Worm (Caenorhabditis elegans) whole organism, young adult: ENCODE data around the gene frh-1.

Source experiments
- C17E4.6 ChIP-seq: fragments of 200-800 bp; sonication (Bioruptor generic); IDR thresholded peaks from 2 replicates; pipeline ENCODE4 v1.3.6; 2022; ENCODE audit warnings: missing genetic modification reagents, missing genetic modification characterization, missing compliant biosample characterization
- F22D6.2 ChIP-seq: sonication (generic microtip); optimal IDR thresholded peaks from 2 replicates; lab custom pipeline; 2016; ENCODE audit warnings: mild to moderate bottlenecking, missing genetic modification characterization, missing compliant biosample characterization
- F23B12.7 ChIP-seq: sonication (generic microtip); optimal IDR thresholded peaks from 2 replicates; lab custom pipeline; 2017; ENCODE audit warnings: missing genetic modification characterization, mild to moderate bottlenecking, missing compliant biosample characterization, antibody characterized with exemption, moderate library complexity; ENCODE audit not compliant: insufficient read depth
- F33H1.4 ChIP-seq: fragments of 200-800 bp; sonication (Bioruptor generic); IDR thresholded peaks from 2 replicates; pipeline ENCODE4 v1.3.6; 2022; ENCODE audit warnings: missing genetic modification reagents, missing genetic modification characterization, missing compliant biosample characterization
- F57A8.1 ChIP-seq: fragments of 200-800 bp; sonication (Bioruptor generic); optimal IDR thresholded peaks from 2 replicates; lab custom pipeline; 2018; ENCODE audit warnings: mild to moderate bottlenecking, missing genetic modification characterization, moderate library complexity, missing compliant biosample characterization
- F57C9.4 ChIP-seq: sonication (generic microtip); optimal IDR thresholded peaks from 2 replicates; lab custom pipeline; 2017; ENCODE audit warnings: mild to moderate bottlenecking, missing genetic modification characterization, missing compliant biosample characterization
- T26A5.8 ChIP-seq: sonication (generic microtip); optimal IDR thresholded peaks from 2 replicates; lab custom pipeline; 2016; ENCODE audit warnings: missing genetic modification characterization, missing compliant biosample characterization
- Y56A3A.18 ChIP-seq: fragments of 200-800 bp; sonication (Bioruptor generic); IDR thresholded peaks from 2 replicates; pipeline ENCODE4 v1.3.6; 2022; ENCODE audit warnings: missing genetic modification reagents, missing genetic modification characterization, missing compliant biosample characterization
- Y79H2A.3 ChIP-seq: fragments of 200-800 bp; sonication (Bioruptor generic); conservative IDR thresholded peaks from 2 replicates; pipeline ENCODE4 v1.3.6; 2022; ENCODE audit warnings: missing genetic modification reagents, missing genetic modification characterization, missing compliant biosample characterization
- aptf-2 ChIP-seq: fragments of 200-800 bp; sonication (Bioruptor generic); conservative IDR thresholded peaks from 2 replicates; pipeline ENCODE4 v1.3.6; 2022; ENCODE audit warnings: missing genetic modification reagents, missing genetic modification characterization, missing compliant biosample characterization
- aptf-3 ChIP-seq: fragments of 200-800 bp; sonication (Bioruptor generic); IDR thresholded peaks from 2 replicates; pipeline ENCODE4 v1.3.6; 2022; ENCODE audit warnings: missing genetic modification characterization, missing compliant biosample characterization
- athp-1 ChIP-seq: sonication (generic microtip); optimal IDR thresholded peaks from 2 replicates; lab custom pipeline; 2017; ENCODE audit warnings: mild to moderate bottlenecking, missing genetic modification characterization, missing compliant biosample characterization
- attf-6 ChIP-seq: fragments of 200-800 bp; sonication (Bioruptor generic); IDR thresholded peaks from 2 replicates; pipeline ENCODE4 v1.3.6; 2022; ENCODE audit warnings: missing genetic modification reagents, missing genetic modification characterization, missing compliant biosample characterization
- ceh-40 ChIP-seq: fragments of 200-800 bp; sonication (Bioruptor generic); IDR thresholded peaks from 2 replicates; pipeline ENCODE4 v1.3.6; 2022; ENCODE audit warnings: missing genetic modification characterization, missing compliant biosample characterization
- ceh-91 ChIP-seq: fragments of 200-800 bp; sonication (Bioruptor generic); IDR thresholded peaks from 2 replicates; pipeline ENCODE4 v1.3.6; 2022; ENCODE audit warnings: missing genetic modification reagents, missing genetic modification characterization, missing compliant biosample characterization
- dpl-1 ChIP-seq: fragments of 150-350 bp; optimal IDR thresholded peaks from 2 replicates; lab custom pipeline; 2014; ENCODE audit warnings: missing biosample characterization, missing genetic modification reagents, missing genetic modification characterization
- efl-1 ChIP-seq: fragments of 150-350 bp; optimal IDR thresholded peaks from 2 replicates; lab custom pipeline; 2014; ENCODE audit warnings: missing biosample characterization, missing genetic modification reagents, missing genetic modification characterization
- ets-4 ChIP-seq: fragments of 200-800 bp; sonication (Bioruptor generic); optimal IDR thresholded peaks from 2 replicates; lab custom pipeline; 2018; ENCODE audit warnings: mild to moderate bottlenecking, missing genetic modification characterization, missing compliant biosample characterization
- him-1 ChIP-seq: sonication (generic microtip); optimal IDR thresholded peaks from 2 replicates; lab custom pipeline; 2016; ENCODE audit warnings: missing genotype, missing genetic modification reagents, missing genetic modification characterization, missing compliant biosample characterization
- hlh-12 ChIP-seq: sonication (generic microtip); optimal IDR thresholded peaks from 2 replicates; lab custom pipeline; 2016; ENCODE audit warnings: missing genetic modification characterization, missing compliant biosample characterization
- hmg-1.2 ChIP-seq: fragments of 200-800 bp; sonication (Bioruptor generic); IDR thresholded peaks from 2 replicates; pipeline ENCODE4 v1.3.6; 2022; ENCODE audit warnings: missing genetic modification reagents, missing genetic modification characterization, missing compliant biosample characterization
- hmg-20 ChIP-seq: fragments of 200-800 bp; sonication (Bioruptor generic); IDR thresholded peaks from 2 replicates; pipeline ENCODE4 v1.3.6; 2022; ENCODE audit warnings: missing genetic modification reagents, missing genetic modification characterization, missing compliant biosample characterization
- let-607 ChIP-seq, 2 experiments: fragments of 200-800 bp in 1 of 2; sonication (Bioruptor generic) in 1 of 2; sonication (generic microtip) in 1 of 2; optimal IDR thresholded peaks; 2 replicates each; lab custom pipeline; 2016 to 2018; ENCODE audit warnings: mild to moderate bottlenecking in 2 of 2, missing compliant biosample characterization in 2 of 2, missing genetic modification characterization in 2 of 2, moderate library complexity in 2 of 2, missing genotype in 1 of 2
- lin-26 ChIP-seq: fragments of 200-800 bp; sonication (Bioruptor generic); IDR thresholded peaks from 2 replicates; pipeline ENCODE4 v1.3.6; 2022; ENCODE audit warnings: missing genetic modification reagents, missing genetic modification characterization, missing compliant biosample characterization
- lsl-1 ChIP-seq: fragments of 200-800 bp; sonication (Bioruptor generic); optimal IDR thresholded peaks from 2 replicates; lab custom pipeline; 2018; ENCODE audit warnings: mild to moderate bottlenecking, missing genetic modification characterization, moderate library complexity, missing compliant biosample characterization
- lsy-27 ChIP-seq: sonication (generic microtip); optimal IDR thresholded peaks from 2 replicates; lab custom pipeline; 2017; ENCODE audit warnings: missing genetic modification characterization, mild to moderate bottlenecking, missing compliant biosample characterization, antibody characterized with exemption, missing genotype, borderline replicate concordance; ENCODE audit not compliant: insufficient read depth
- madf-6 ChIP-seq: fragments of 200-800 bp; sonication (Bioruptor generic); IDR thresholded peaks from 2 replicates; pipeline ENCODE4 v1.3.6; 2022; ENCODE audit warnings: missing genetic modification reagents, missing genetic modification characterization, missing compliant biosample characterization
- madf-8 ChIP-seq: fragments of 200-800 bp; sonication (Bioruptor generic); conservative IDR thresholded peaks from 2 replicates; pipeline ENCODE4 v1.3.6; 2022; ENCODE audit warnings: missing genetic modification reagents, missing genetic modification characterization, missing compliant biosample characterization
- mxl-1 ChIP-seq: sonication (generic microtip); optimal IDR thresholded peaks from 2 replicates; lab custom pipeline; 2016; ENCODE audit warnings: missing genetic modification characterization, missing compliant biosample characterization
- nfyb-1 ChIP-seq: fragments of 200-800 bp; sonication (Bioruptor generic); IDR thresholded peaks from 2 replicates; pipeline ENCODE4 v1.3.6; 2022; ENCODE audit warnings: missing genetic modification reagents, missing genetic modification characterization, missing compliant biosample characterization
- nhr-27 ChIP-seq: fragments of 200-800 bp; sonication (Bioruptor generic); optimal IDR thresholded peaks from 2 replicates; lab custom pipeline; 2018; ENCODE audit warnings: mild to moderate bottlenecking, missing genetic modification characterization, moderate library complexity, missing compliant biosample characterization
- nhr-90 ChIP-seq: sonication (generic microtip); optimal IDR thresholded peaks from 2 replicates; lab custom pipeline; 2016; ENCODE audit warnings: missing genotype, mild to moderate bottlenecking, missing genetic modification characterization, missing compliant biosample characterization
- rcor-1 ChIP-seq: fragments of 200-800 bp; sonication (Bioruptor generic); IDR thresholded peaks from 2 replicates; pipeline ENCODE4 v1.3.6; 2022; ENCODE audit warnings: missing genetic modification reagents, missing genetic modification characterization, missing compliant biosample characterization
- repo-1 ChIP-seq: sonication (generic microtip); optimal IDR thresholded peaks from 2 replicates; lab custom pipeline; 2017; ENCODE audit warnings: mild to moderate bottlenecking, missing genetic modification characterization, missing compliant biosample characterization
- snpc-1.3 ChIP-seq: sonication (generic microtip); optimal IDR thresholded peaks from 2 replicates; lab custom pipeline; 2017; ENCODE audit warnings: missing genetic modification characterization, mild to moderate bottlenecking, missing compliant biosample characterization, antibody characterized with exemption, moderate library complexity, missing genotype, missing genetic modification reagents; ENCODE audit not compliant: insufficient read depth
- somi-1 ChIP-seq: fragments of 200-800 bp; sonication (Bioruptor generic); optimal IDR thresholded peaks from 2 replicates; lab custom pipeline; 2018; ENCODE audit warnings: mild to moderate bottlenecking, missing genetic modification characterization, missing compliant biosample characterization
- sptf-2 ChIP-seq: fragments of 200-800 bp; sonication (Bioruptor generic); optimal IDR thresholded peaks from 2 replicates; lab custom pipeline; 2018; ENCODE audit warnings: mild to moderate bottlenecking, missing genetic modification characterization, missing compliant biosample characterization
- unc-62 ChIP-seq: fragments of 150-350 bp; optimal IDR thresholded peaks from 2 replicates; lab custom pipeline; 2014; ENCODE audit warnings: missing biosample characterization, missing genetic modification reagents, missing genetic modification characterization
- zim-3 ChIP-seq: sonication (generic microtip); optimal IDR thresholded peaks from 2 replicates; lab custom pipeline; 2017; ENCODE audit warnings: mild to moderate bottlenecking, missing genetic modification characterization, moderate library complexity, missing compliant biosample characterization
- ztf-28 ChIP-seq: fragments of 200-800 bp; sonication (Bioruptor generic); IDR thresholded peaks from 2 replicates; pipeline ENCODE4 v1.3.6; 2022; ENCODE audit warnings: missing genetic modification reagents, missing genetic modification characterization, missing compliant biosample characterization
- ztf-3 ChIP-seq: fragments of 200-800 bp; sonication (Bioruptor generic); optimal IDR thresholded peaks from 2 replicates; lab custom pipeline; 2018; ENCODE audit warnings: mild to moderate bottlenecking, missing genetic modification characterization, missing compliant biosample characterization

frh-1 gene

ce11 chrII:5902139-5902538 lies 15.1 kb upstream of the frh-1 start:
- no peak for TF ChIP-seq madf-6
- TF ChIP-seq lin-26 (GFP tag; lab: Robert Waterston, UW): no peak
- TF ChIP-seq attf-6 (GFP tag; lab: Robert Waterston, UW): no peak
- no peak for TF ChIP-seq him-1 (tag; lab: Kevin White, UChicago)
- no peak for TF ChIP-seq ceh-40 (GFP tag; lab: Robert Waterston, UW)
- TF ChIP-seq sptf-2 (GFP tag; lab: Kevin White, UChicago): no peak
- no peak for TF ChIP-seq hlh-12 (tag; lab: Kevin White, UChicago)

ce11 chrII:5904252-5904651 lies 13.0 kb upstream of the frh-1 start, which contains the start of gene tsp-18:
Gene tsp-18 (plus strand): TSS chrII:5904552.
- no peak for TF ChIP-seq ets-4 (GFP tag; lab: Kevin White, UChicago)
- TF ChIP-seq aptf-3 (GFP tag; lab: Robert Waterston, UW): no peak
- TF ChIP-seq ztf-28 (GFP tag; lab: Robert Waterston, UW): no peak
- no peak for TF ChIP-seq F57C9.4 (tag; lab: Kevin White, UChicago)
- TF ChIP-seq nhr-27 (tag; lab: Kevin White, UChicago): no peak
- no peak for TF ChIP-seq nfyb-1 (GFP tag; lab: Robert Waterston, UW)
- no peak for TF ChIP-seq athp-1 (tag; lab: Kevin White, UChicago)
- TF ChIP-seq C17E4.6 (GFP tag; lab: Robert Waterston, UW): no peak
- no peak for TF ChIP-seq Y79H2A.3 (GFP tag; lab: Robert Waterston, UW)

ce11 chrII:5906274-5906673 lies 10.9 kb upstream of the frh-1 start, which contains the start of gene F59G1.8:
Gene F59G1.8 (plus strand): TSS chrII:5906566.
- TF ChIP-seq lsy-27 (tag; lab: Kevin White, UChicago): no peak
- peak; percentile 64 for TF ChIP-seq madf-8 (GFP tag; lab: Robert Waterston, UW)
- no peak for TF ChIP-seq rcor-1 (GFP tag; lab: Robert Waterston, UW)
- no peak for TF ChIP-seq let-607 (tag; optimal IDR thresholded peaks at IDR 0.05; lab: Kevin White, UChicago)
- TF ChIP-seq F23B12.7 (tag; lab: Kevin White, UChicago): no peak
- TF ChIP-seq F57A8.1 (GFP tag; lab: Kevin White, UChicago): no peak
- TF ChIP-seq athp-1 (tag; lab: Kevin White, UChicago): no peak
- no peak for TF ChIP-seq attf-6 (GFP tag; lab: Robert Waterston, UW)
- TF ChIP-seq ztf-3 (GFP tag; lab: Kevin White, UChicago): no peak
- no peak for TF ChIP-seq T26A5.8
- TF ChIP-seq aptf-2: 0 out of 2 replicates have a peak, but pooled peaks have one; percentile 17
- no peak for TF ChIP-seq hmg-20
- TF ChIP-seq efl-1: peak; percentile 66
- TF ChIP-seq unc-62: no peak
- no peak for TF ChIP-seq Y79H2A.3 (GFP tag; lab: Robert Waterston, UW)
- no peak for TF ChIP-seq lin-26 (GFP tag; lab: Robert Waterston, UW)
- no peak for TF ChIP-seq snpc-1.3
- TF ChIP-seq F22D6.2 (tag; lab: Kevin White, UChicago): no peak
- TF ChIP-seq hmg-1.2: no peak
- peak; percentile 76 for TF ChIP-seq madf-6
- peak; percentile 64 for TF ChIP-seq lsl-1 (GFP tag; lab: Kevin White, UChicago)
- no peak for TF ChIP-seq somi-1 (GFP tag; lab: Kevin White, UChicago)
- TF ChIP-seq repo-1: no peak
- TF ChIP-seq zim-3: no peak
- no peak for TF ChIP-seq Y56A3A.18 (GFP tag; lab: Robert Waterston, UW)
- TF ChIP-seq mxl-1 (tag; lab: Kevin White, UChicago): no peak
- no peak for TF ChIP-seq nhr-90 (tag; lab: Kevin White, UChicago)
- TF ChIP-seq ceh-40 (GFP tag; lab: Robert Waterston, UW): no peak
- TF ChIP-seq F33H1.4 (GFP tag; lab: Robert Waterston, UW): peak; percentile 73
- TF ChIP-seq dpl-1 (GFP tag; lab: Kevin White, UChicago): peak; percentile 34
- peak; percentile 30; the same call in 1 of the 2 replicates for TF ChIP-seq ceh-91 (GFP tag; lab: Robert Waterston, UW)
